Fruit fly (Drosophila melanogaster) whole organism, embryonic: ENCODE measurements around the gene Npc2f.

ENCODE experiments used
- B-H1 ChIP-seq: fragments of 200-800 bp; sonication (Bioruptor generic); IDR thresholded peaks from 3 replicates; pipeline ENCODE4 v1.3.6; 2022; ENCODE audit warnings: missing biosample characterization, missing genetic modification characterization
- B-H2 ChIP-seq: fragments of 200-800 bp; sonication (Bioruptor generic); optimal IDR thresholded peaks from 2 replicates; lab custom pipeline; 2018; ENCODE audit warnings: missing biosample characterization, mild to moderate bottlenecking, missing genetic modification characterization
- Bteb2 ChIP-seq: fragments of 200-800 bp; sonication (Bioruptor generic); optimal IDR thresholded peaks from 2 replicates; lab custom pipeline; 2016; ENCODE audit warnings: missing biosample characterization, missing genetic modification characterization
- CG11456 ChIP-seq: fragments of 200-800 bp; sonication (Bioruptor generic); IDR thresholded peaks from 3 replicates; pipeline ENCODE4 v1.3.6; 2022; ENCODE audit warnings: missing biosample characterization, missing genetic modification characterization
- CG11696 ChIP-seq: fragments of 200-800 bp; sonication (Bioruptor generic); IDR thresholded peaks from 2 replicates; pipeline ENCODE4 v1.3.6; 2022; ENCODE audit warnings: missing biosample characterization, missing genetic modification characterization
- CG12942 ChIP-seq: fragments of 200-800 bp; sonication (Bioruptor generic); optimal IDR thresholded peaks from 3 replicates; lab custom pipeline; 2016; ENCODE audit warnings: missing biosample characterization, missing genetic modification characterization
- CG13624 ChIP-seq: fragments of 200-800 bp; sonication (Bioruptor generic); optimal IDR thresholded peaks from 2 replicates; lab custom pipeline; 2016; ENCODE audit warnings: missing biosample characterization, missing genetic modification characterization
- CG14667 ChIP-seq: fragments of 200-800 bp; sonication (Bioruptor generic); IDR thresholded peaks from 2 replicates; pipeline ENCODE4 v1.3.6; 2022; ENCODE audit warnings: missing biosample characterization, missing genetic modification characterization
- CG15269 ChIP-seq: fragments of 200-800 bp; sonication (Bioruptor generic); optimal IDR thresholded peaks from 2 replicates; lab custom pipeline; 2018; ENCODE audit warnings: missing biosample characterization, mild to moderate bottlenecking, missing genetic modification characterization, moderate library complexity
- CG1529 ChIP-seq: fragments of 200-800 bp; sonication (Bioruptor generic); optimal IDR thresholded peaks from 3 replicates; lab custom pipeline; 2018; ENCODE audit warnings: missing biosample characterization, missing genetic modification characterization
- CG15514 ChIP-seq: fragments of 200-800 bp; sonication (Bioruptor generic); optimal IDR thresholded peaks from 3 replicates; lab custom pipeline; 2017; ENCODE audit warnings: missing biosample characterization, missing genetic modification characterization, mild to moderate bottlenecking, moderate library complexity, missing genetic modification reagents
- CG15601 ChIP-seq: fragments of 200-800 bp; sonication (Bioruptor generic); optimal IDR thresholded peaks from 3 replicates; lab custom pipeline; 2019; ENCODE audit warnings: missing biosample characterization, mild to moderate bottlenecking, missing genetic modification characterization, moderate library complexity
- CG1603 ChIP-seq: fragments of 200-800 bp; sonication (Bioruptor generic); optimal IDR thresholded peaks from 2 replicates; lab custom pipeline; 2019; ENCODE audit warnings: missing biosample characterization, mild to moderate bottlenecking, missing genetic modification characterization, moderate library complexity
- CG17912 ChIP-seq: fragments of 200-800 bp; sonication (Bioruptor generic); optimal IDR thresholded peaks from 2 replicates; lab custom pipeline; 2018; ENCODE audit warnings: missing biosample characterization, mild to moderate bottlenecking, missing genetic modification characterization
- CG18619 ChIP-seq: fragments of 200-800 bp; sonication (Bioruptor generic); optimal IDR thresholded peaks from 3 replicates; lab custom pipeline; 2017; ENCODE audit warnings: missing biosample characterization, mild to moderate bottlenecking, missing genetic modification characterization
- CG2120 ChIP-seq: fragments of 200-800 bp; sonication (Bioruptor generic); optimal IDR thresholded peaks from 3 replicates; lab custom pipeline; 2016; ENCODE audit warnings: missing biosample characterization, missing genetic modification characterization
- CG33213 ChIP-seq: fragments of 200-800 bp; sonication (Bioruptor generic); optimal IDR thresholded peaks from 3 replicates; lab custom pipeline; 2016; ENCODE audit warnings: missing biosample characterization, missing genetic modification characterization
- CG33557 ChIP-seq: fragments of 200-800 bp; sonication (Bioruptor generic); optimal IDR thresholded peaks from 2 replicates; lab custom pipeline; 2019; ENCODE audit warnings: missing biosample characterization, mild to moderate bottlenecking, missing genetic modification characterization, moderate library complexity
- CG4820 ChIP-seq: fragments of 200-800 bp; sonication (Bioruptor generic); optimal IDR thresholded peaks from 3 replicates; lab custom pipeline; 2016; ENCODE audit warnings: missing biosample characterization, missing genetic modification characterization
- CG5245 ChIP-seq: fragments of 200-800 bp; sonication (Bioruptor generic); optimal IDR thresholded peaks from 3 replicates; lab custom pipeline; 2016; ENCODE audit warnings: missing biosample characterization, missing genetic modification characterization
- CG6175 ChIP-seq: fragments of 200-800 bp; sonication (Bioruptor generic); IDR thresholded peaks from 3 replicates; pipeline ENCODE4 v1.3.6; 2022; ENCODE audit warnings: missing biosample characterization, missing genetic modification characterization
- CG8290 ChIP-seq, 3 experiments: fragments of 200-800 bp; sonication (Bioruptor generic); optimal IDR thresholded peaks; 2 replicates each; lab custom pipeline; 2016 to 2019; ENCODE audit warnings: missing biosample characterization in 3 of 3, missing genetic modification characterization in 3 of 3, mild to moderate bottlenecking in 2 of 3, moderate library complexity in 1 of 3
- CG9817 ChIP-seq: fragments of 200-800 bp; sonication (Bioruptor generic); optimal IDR thresholded peaks from 2 replicates; lab custom pipeline; 2018; ENCODE audit warnings: missing biosample characterization, mild to moderate bottlenecking, missing genetic modification characterization, moderate library complexity
- E2f2 ChIP-seq: fragments of 200-800 bp; sonication (Bioruptor generic); IDR thresholded peaks from 2 replicates; pipeline ENCODE4 v1.3.6; 2022; ENCODE audit warnings: missing biosample characterization, missing genetic modification characterization
- ERR ChIP-seq: fragments of 200-800 bp; sonication (Bioruptor generic); optimal IDR thresholded peaks from 2 replicates; lab custom pipeline; 2016; ENCODE audit warnings: missing biosample characterization, missing genetic modification characterization
- HHEX ChIP-seq: fragments of 200-800 bp; sonication (Bioruptor generic); optimal IDR thresholded peaks from 3 replicates; lab custom pipeline; 2017; ENCODE audit warnings: missing biosample characterization, mild to moderate bottlenecking, missing genetic modification characterization, missing genetic modification reagents
- HmgD ChIP-seq: fragments of 200-800 bp; sonication (Bioruptor generic); optimal IDR thresholded peaks from 3 replicates; lab custom pipeline; 2016; ENCODE audit warnings: missing biosample characterization, missing genetic modification characterization
- Hmx ChIP-seq: fragments of 200-800 bp; sonication (Bioruptor generic); optimal IDR thresholded peaks from 2 replicates; lab custom pipeline; 2016; ENCODE audit warnings: missing biosample characterization, missing genetic modification characterization
- MESR4 ChIP-seq: fragments of 200-800 bp; sonication (Bioruptor generic); optimal IDR thresholded peaks from 2 replicates; lab custom pipeline; 2018; ENCODE audit warnings: missing biosample characterization, mild to moderate bottlenecking, missing genetic modification characterization, moderate library complexity
- Max ChIP-seq: fragments of 200-800 bp; sonication (Bioruptor generic); optimal IDR thresholded peaks from 2 replicates; lab custom pipeline; 2016; ENCODE audit warnings: missing biosample characterization, mild to moderate bottlenecking, missing genetic modification characterization
- Mes4 ChIP-seq: fragments of 200-800 bp; sonication (Bioruptor generic); optimal IDR thresholded peaks from 2 replicates; lab custom pipeline; 2016; ENCODE audit warnings: missing biosample characterization, missing genetic modification characterization
- Mrtf ChIP-seq: fragments of 200-800 bp; sonication (Bioruptor generic); IDR thresholded peaks from 3 replicates; pipeline ENCODE4 v1.3.6; 2022; ENCODE audit warnings: missing biosample characterization, missing genetic modification characterization
- Nf-YA ChIP-seq: fragments of 200-800 bp; sonication (Bioruptor generic); IDR thresholded peaks from 2 replicates; pipeline ENCODE4 v1.3.6; 2022; ENCODE audit warnings: missing biosample characterization, missing genetic modification characterization
- Oli ChIP-seq: fragments of 200-800 bp; sonication (Bioruptor generic); optimal IDR thresholded peaks from 2 replicates; lab custom pipeline; 2018; ENCODE audit warnings: missing biosample characterization, mild to moderate bottlenecking, missing genetic modification characterization, moderate library complexity
- Pdp1 ChIP-seq, 2 experiments: fragments of 200-800 bp; sonication (Bioruptor generic); optimal IDR thresholded peaks; 3 replicates each; lab custom pipeline; 2016; ENCODE audit warnings: missing biosample characterization in 2 of 2, missing genetic modification characterization in 2 of 2, mild to moderate bottlenecking in 1 of 2, moderate library complexity in 1 of 2
- Sin3A ChIP-seq: fragments of >200 bp; optimal IDR thresholded peaks from 2 replicates; lab custom pipeline; 2018
- Sry-β ChIP-seq: fragments of 200-800 bp; sonication (Bioruptor generic); optimal IDR thresholded peaks from 2 replicates; lab custom pipeline; 2018; ENCODE audit warnings: missing biosample characterization, mild to moderate bottlenecking, missing genetic modification characterization, moderate library complexity
- Sry-δ ChIP-seq: fragments of 200-800 bp; sonication (Bioruptor generic); optimal IDR thresholded peaks from 2 replicates; lab custom pipeline; 2016; ENCODE audit warnings: missing biosample characterization, missing genetic modification characterization
- bowl ChIP-seq: fragments of 200-800 bp; sonication (Bioruptor generic); IDR thresholded peaks from 2 replicates; pipeline ENCODE4 v1.3.6; 2022; ENCODE audit warnings: missing biosample characterization, missing genetic modification characterization
- ci ChIP-seq: fragments of 200-800 bp; sonication (Bioruptor generic); IDR thresholded peaks from 3 replicates; pipeline ENCODE4 v1.3.6; 2022; ENCODE audit warnings: missing biosample characterization, missing genetic modification characterization
- crc ChIP-seq: fragments of 200-800 bp; sonication (Bioruptor generic); optimal IDR thresholded peaks from 2 replicates; lab custom pipeline; 2016; ENCODE audit warnings: missing biosample characterization, missing genetic modification characterization
- crp ChIP-seq, 2 experiments: fragments of 200-800 bp; sonication (Bioruptor generic); optimal IDR thresholded peaks; 2 replicates in 1 of 2; 3 replicates in 1 of 2; lab custom pipeline; 2017; ENCODE audit warnings: missing biosample characterization in 2 of 2, missing genetic modification characterization in 2 of 2, mild to moderate bottlenecking in 1 of 2, moderate library complexity in 1 of 2
- ftz-f1 ChIP-seq: fragments of 200-800 bp; sonication (Bioruptor generic); optimal IDR thresholded peaks from 2 replicates; lab custom pipeline; 2016; ENCODE audit warnings: missing biosample characterization, missing genetic modification characterization
- grn ChIP-seq: fragments of 200-800 bp; sonication (Bioruptor generic); optimal IDR thresholded peaks from 3 replicates; lab custom pipeline; 2017; ENCODE audit warnings: missing biosample characterization, missing genetic modification characterization
- gt ChIP-seq: fragments of 200-800 bp; sonication (Bioruptor generic); IDR thresholded peaks from 2 replicates; pipeline ENCODE4 v1.3.6; 2022; ENCODE audit warnings: missing biosample characterization, missing genetic modification characterization
- klu ChIP-seq: fragments of 200-800 bp; sonication (Bioruptor generic); IDR thresholded peaks from 2 replicates; pipeline ENCODE4 v1.3.6; 2022; ENCODE audit warnings: missing biosample characterization, missing genetic modification characterization
- mld ChIP-seq: fragments of 200-800 bp; sonication (Bioruptor generic); IDR thresholded peaks from 3 replicates; pipeline ENCODE4 v1.3.6; 2022; ENCODE audit warnings: missing biosample characterization, missing genetic modification characterization; ENCODE audit not compliant: partially characterized antibody
- repo ChIP-seq: fragments of 200-800 bp; sonication (Bioruptor generic); optimal IDR thresholded peaks from 2 replicates; lab custom pipeline; 2016; ENCODE audit warnings: missing biosample characterization, missing genetic modification characterization
- tx ChIP-seq: fragments of 200-800 bp; sonication (Bioruptor generic); optimal IDR thresholded peaks from 2 replicates; lab custom pipeline; 2016; ENCODE audit warnings: missing biosample characterization, missing genetic modification characterization
- vnd ChIP-seq: fragments of 200-800 bp; sonication (Bioruptor generic); IDR thresholded peaks from 3 replicates; pipeline ENCODE4 v1.3.6; 2022; ENCODE audit warnings: missing biosample characterization, missing genetic modification characterization; ENCODE audit not compliant: partially characterized antibody
- zen2 ChIP-seq: fragments of 200-800 bp; sonication (Bioruptor generic); IDR thresholded peaks from 3 replicates; pipeline ENCODE4 v1.3.6; 2022; ENCODE audit warnings: missing biosample characterization, missing genetic modification characterization; ENCODE audit not compliant: partially characterized antibody

Npc2f gene

DNA sequence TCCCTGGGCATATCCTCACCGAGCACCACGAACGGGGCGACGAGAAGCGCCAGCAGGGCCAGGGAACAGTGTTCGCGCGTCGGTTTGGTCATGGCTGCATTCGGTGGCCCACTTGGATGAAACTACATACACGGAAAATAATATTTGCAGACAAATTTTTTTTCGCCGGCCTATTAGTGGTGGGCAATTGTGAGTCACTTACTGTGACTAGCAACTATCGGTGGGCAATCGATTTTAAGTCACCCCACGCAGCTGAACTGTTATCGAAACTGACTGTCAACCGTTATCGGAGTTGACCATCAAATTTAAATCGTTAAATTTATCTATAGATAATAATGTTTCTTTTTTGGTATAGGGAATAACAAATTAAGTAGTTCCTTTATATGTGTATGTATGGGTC lies 31.7 kb downstream of the Npc2f start, which contains the start of gene CG5510 (continued):
- TF ChIP-seq crp (GFP tag; optimal IDR thresholded peaks at IDR 0.05; lab: Kevin White, UChicago) (peak in 1 of 2 experiments; percentile 67), mld (peak; percentile 97), CG1529 (GFP tag; lab: Kevin White, UChicago) (no peak), CG9817 (tag; lab: Kevin White, UChicago) (peak; percentile 56), klu (no peak), E2f2 (GFP tag; lab: Robert Waterston, UW) (peak; percentile 95), CG2120 (peak; percentile 78), Nf-YA (no peak), CG5245 (GFP tag; lab: Kevin White, UChicago) (peak; percentile 9), CG1603 (tag; lab: Kevin White, UChicago) (peak; percentile 86), MESR4 (GFP tag; lab: Kevin White, UChicago) (peak; percentile 90), CG13624 (GFP tag; lab: Kevin White, UChicago) (peak; percentile 80), Mes4 (GFP tag; lab: Kevin White, UChicago) (no peak), ftz-f1 (GFP tag; lab: Kevin White, UChicago) (peak; percentile 92), CG11456 (GFP tag; lab: Robert Waterston, UW) (peak; percentile 66; the same call in 2 of the 3 replicates), CG33557 (GFP tag; lab: Kevin White, UChicago) (no peak), CG15601 (tag; lab: Kevin White, UChicago) (peak; percentile 97), CG14667 (GFP tag; lab: Robert Waterston, UW) (no peak), CG15269 (tag; lab: Kevin White, UChicago) (peak; percentile 46), Sry-β (GFP tag; lab: Kevin White, UChicago) (peak; percentile 29), gt (GFP tag; lab: Robert Waterston, UW) (no peak), tx (GFP tag; lab: Kevin White, UChicago) (peak; percentile 48), Hmx (GFP tag; lab: Kevin White, UChicago) (no peak), Max (GFP tag; lab: Kevin White, UChicago) (peak; percentile 54), HHEX (GFP tag; lab: Kevin White, UChicago) (peak; percentile 26), CG12942 (GFP tag; lab: Kevin White, UChicago) (peak; percentile 26), Sry-δ (peak; percentile 98), B-H2 (GFP tag; lab: Kevin White, UChicago) (peak; percentile 59), CG33213 (GFP tag; lab: Kevin White, UChicago) (peak; percentile 11), Mrtf (GFP tag; lab: Robert Waterston, UW) (no peak), vnd (GFP tag; lab: Robert Waterston, UW) (peak; percentile 97), Bteb2 (peak; percentile 11), zen2 (peak; percentile 97), repo (GFP tag; lab: Kevin White, UChicago) (peak; percentile 18), B-H1 (GFP tag; lab: Robert Waterston, UW) (no peak), CG18619 (GFP tag; lab: Kevin White, UChicago) (no peak), Pdp1 (GFP tag; optimal IDR thresholded peaks at IDR 0.05; lab: Kevin White, UChicago) (peak; percentile 58 to 61), CG4820 (GFP tag; lab: Kevin White, UChicago) (no peak), CG11696 (GFP tag; lab: Robert Waterston, UW) (no peak), Sin3A (lab: Kevin White, UChicago) (peak; percentile 61), CG15514 (GFP tag; lab: Kevin White, UChicago) (peak; percentile 88), ERR (GFP tag; lab: Kevin White, UChicago) (peak; percentile 4), CG6175 (no peak), ci (GFP tag; lab: Robert Waterston, UW) (peak; percentile 71; the same call in 2 of the 3 replicates), CG17912 (GFP tag; lab: Kevin White, UChicago) (no peak), bowl (no peak), crc (GFP tag; lab: Kevin White, UChicago) (no peak), Oli (no peak), grn (no peak), CG8290 (GFP tag; optimal IDR thresholded peaks at IDR 0.05; lab: Kevin White, UChicago) (no peak), CG8290 (tag; optimal IDR thresholded peaks at IDR 0.05; lab: Kevin White, UChicago) (peak in 1 of 2 experiments; percentile 89), HmgD (GFP tag; lab: Kevin White, UChicago) (peak; percentile 69)
